Worm (Caenorhabditis elegans): ENCODE measurements around the gene cpb-1.

cpb-1 gene

DNA sequence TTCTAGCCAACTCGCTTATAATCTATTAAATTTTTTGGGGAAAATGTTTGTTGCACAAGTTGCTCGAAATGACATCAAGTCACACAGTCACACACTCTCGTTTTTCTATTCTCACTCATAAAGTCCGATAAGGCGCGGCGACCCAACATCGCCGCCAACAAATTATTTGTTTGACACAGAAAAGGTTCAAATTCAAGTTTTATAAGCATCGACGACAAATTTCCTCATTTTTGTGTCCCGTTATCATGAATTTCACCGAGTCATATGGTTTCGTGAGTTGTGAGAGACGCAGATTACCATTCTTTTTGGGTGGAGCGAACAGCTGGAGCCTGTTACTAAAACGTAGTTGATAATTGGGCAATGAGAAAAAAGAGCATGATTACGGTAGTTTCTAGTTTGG, 32.3 kb upstream of the cpb-1 start (continued):
- TF ChIP-seq ZK337.2 (GFP tag; IDR thresholded peaks at IDR 0.05) (no peak), sdz-12 (GFP tag; optimal IDR thresholded peaks at IDR 0.05) (no peak), arid-1 (GFP tag; conservative IDR thresholded peaks at IDR 0.05) (no peak), nhr-6 (tag; optimal IDR thresholded peaks at IDR 0.05) (no peak), daf-12 (tag; optimal IDR thresholded peaks at IDR 0.05) (no peak), nhr-42 (GFP tag; IDR thresholded peaks at IDR 0.05) (no peak), nhr-111 (GFP tag; optimal IDR thresholded peaks at IDR 0.05) (no peak), php-3 (GFP tag; IDR thresholded peaks at IDR 0.05) (peak; percentile 59; the same call in 1 of the 2 replicates), lin-13 (GFP tag; optimal IDR thresholded peaks at IDR 0.05) (no peak), F49E8.2 (tag; optimal IDR thresholded peaks at IDR 0.05; ENCODE audit: borderline replicate concordance) (no peak), dpl-1 (GFP tag; optimal IDR thresholded peaks at IDR 0.05) (no peak), aha-1 (tag) (no peak), mdl-1 (tag; optimal IDR thresholded peaks at IDR 0.05) (peak in 1 of 2 experiments; percentile 7), F44E2.7 (GFP tag; IDR thresholded peaks at IDR 0.05) (no peak), R02D3.7 (tag; optimal IDR thresholded peaks at IDR 0.05) (no peak), ztf-11 (tag; optimal IDR thresholded peaks at IDR 0.05) (no peak), dmd-6 (GFP tag; IDR thresholded peaks at IDR 0.05) (peak; percentile 95), madf-9 (GFP tag; conservative IDR thresholded peaks at IDR 0.05) (no peak), aly-2 (tag; optimal IDR thresholded peaks at IDR 0.05) (no peak), spr-3 (GFP tag; optimal IDR thresholded peaks at IDR 0.05) (no peak), ceh-32 (tag; optimal IDR thresholded peaks at IDR 0.05; ENCODE audit: poor library complexity) (no peak), dve-1 (tag; optimal IDR thresholded peaks at IDR 0.05; ENCODE audit: insufficient read depth) (peak; percentile 76), T26A8.4 (GFP tag; IDR thresholded peaks at IDR 0.05) (no peak), nhr-77 (tag; optimal IDR thresholded peaks at IDR 0.05) (peak; percentile 63), nhr-25 (tag; optimal IDR thresholded peaks at IDR 0.05; ENCODE audit: borderline replicate concordance, insufficient read depth) (no peak), ceh-62 (tag; optimal IDR thresholded peaks at IDR 0.05) (no peak), skn-1 (tag; optimal IDR thresholded peaks at IDR 0.05) (no peak), nhr-41 (GFP tag; IDR thresholded peaks at IDR 0.05) (no peak), lin-39 (tag; optimal IDR thresholded peaks at IDR 0.05) (no peak), nhr-28 (tag; optimal IDR thresholded peaks at IDR 0.05) (peak; percentile 88), hlh-30 (tag; optimal IDR thresholded peaks at IDR 0.05; ENCODE audit: insufficient read depth) (peak; percentile 46), zip-11 (GFP tag; IDR thresholded peaks at IDR 0.05) (no peak), ces-1 (GFP tag; optimal IDR thresholded peaks at IDR 0.05) (no peak), rbr-2 (tag; optimal IDR thresholded peaks at IDR 0.05) (no peak), spr-1 (tag; optimal IDR thresholded peaks at IDR 0.05) (no peak), D1046.2 (GFP tag; IDR thresholded peaks at IDR 0.05) (no peak), saeg-2 (GFP tag; IDR thresholded peaks at IDR 0.05) (no peak), nhr-11 (tag; optimal IDR thresholded peaks at IDR 0.05) (no peak), lsy-2 (tag; optimal IDR thresholded peaks at IDR 0.05) (no peak), ztf-7 (tag; optimal IDR thresholded peaks at IDR 0.05) (no peak), gei-8 (GFP tag; optimal IDR thresholded peaks at IDR 0.05) (no peak), fos-1 (tag; optimal IDR thresholded peaks at IDR 0.05) (no peak), F37D6.2 (tag; optimal IDR thresholded peaks at IDR 0.05) (no peak), ctbp-1 (GFP tag; IDR thresholded peaks at IDR 0.05) (no peak), set-16 (GFP tag; IDR thresholded peaks at IDR 0.05) (no peak), Y105C5A.15 (GFP tag; IDR thresholded peaks at IDR 0.05) (no peak), pqm-1 (tag; optimal IDR thresholded peaks at IDR 0.05) (peak; percentile 94), duxl-1 (tag; optimal IDR thresholded peaks at IDR 0.05; ENCODE audit: poor library complexity) (no peak), F10B5.3 (tag; optimal IDR thresholded peaks at IDR 0.05) (no peak), zag-1 (tag; optimal IDR thresholded peaks at IDR 0.05) (no peak), hmg-1.1 (GFP tag; IDR thresholded peaks at IDR 0.05) (no peak), ceh-28 (tag; optimal IDR thresholded peaks at IDR 0.05) (no peak), lir-3 (tag; optimal IDR thresholded peaks at IDR 0.05) (no peak)

Data from whole organism, L4 larva.